Worm (Caenorhabditis elegans): ENCODE results near the gene C18D11.10.

C18D11.10 gene

DNA sequence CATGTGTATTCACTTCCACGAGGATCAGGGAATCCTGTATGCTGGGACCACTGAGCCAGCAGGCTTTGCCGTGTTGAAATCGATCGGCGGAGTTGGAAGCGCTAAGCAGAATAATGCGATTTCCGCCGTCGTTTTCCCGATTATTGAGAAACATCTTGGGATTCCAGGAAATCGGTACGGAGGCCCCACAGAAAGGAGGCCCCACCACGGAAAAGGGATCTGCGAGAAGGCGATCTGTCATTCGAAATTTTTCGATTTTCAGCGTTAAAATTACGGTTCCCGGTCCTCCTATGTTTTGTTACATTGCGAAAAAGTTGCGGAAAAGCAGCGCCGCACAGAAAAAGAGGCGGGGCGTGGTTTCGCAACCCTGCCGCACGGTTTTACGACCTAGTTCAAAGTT is 40.8 kb downstream of the C18D11.10 start:
- TF ChIP-seq pqm-1 (tag; optimal IDR thresholded peaks at IDR 0.05) (no peak), nhr-28 (tag; optimal IDR thresholded peaks at IDR 0.05) (no peak), daf-12 (tag; optimal IDR thresholded peaks at IDR 0.05) (no peak), nhr-237 (tag; optimal IDR thresholded peaks at IDR 0.05) (no peak), ztf-11 (tag; optimal IDR thresholded peaks at IDR 0.05) (no peak), pha-4 (tag; optimal IDR thresholded peaks at IDR 0.05) (no peak), fkh-2 (tag; optimal IDR thresholded peaks at IDR 0.05) (no peak)

DNA sequence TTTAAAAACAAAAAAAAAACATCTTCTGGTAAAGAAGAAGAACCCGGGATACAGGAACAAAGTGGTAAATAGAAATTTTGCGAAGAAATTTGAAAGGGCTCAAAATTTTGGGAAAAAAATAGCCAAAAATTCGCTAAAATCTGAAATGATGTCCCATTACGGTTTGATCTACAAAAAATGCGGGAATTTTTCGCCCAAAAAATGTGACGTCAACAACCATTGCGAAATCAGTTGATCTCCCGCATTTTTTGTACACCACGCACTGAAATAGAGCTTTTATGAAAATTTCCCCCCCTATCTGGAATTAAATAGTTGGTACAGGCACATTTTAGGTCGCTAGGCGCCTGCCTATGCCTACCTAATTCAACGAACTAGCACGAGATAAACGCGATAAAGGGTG is 42.1 kb downstream of the C18D11.10 start:
- no peak for TF ChIP-seq fos-1 (tag; optimal IDR thresholded peaks at IDR 0.05)
- TF ChIP-seq nhr-23 (tag; optimal IDR thresholded peaks at IDR 0.05): no peak
- TF ChIP-seq nhr-76 (tag; optimal IDR thresholded peaks at IDR 0.05): no peak
- no peak for TF ChIP-seq nhr-67 (tag; optimal IDR thresholded peaks at IDR 0.05)
- no peak for TF ChIP-seq unc-39 (tag; optimal IDR thresholded peaks at IDR 0.05)
- no peak for TF ChIP-seq fkh-2 (tag; optimal IDR thresholded peaks at IDR 0.05)

DNA sequence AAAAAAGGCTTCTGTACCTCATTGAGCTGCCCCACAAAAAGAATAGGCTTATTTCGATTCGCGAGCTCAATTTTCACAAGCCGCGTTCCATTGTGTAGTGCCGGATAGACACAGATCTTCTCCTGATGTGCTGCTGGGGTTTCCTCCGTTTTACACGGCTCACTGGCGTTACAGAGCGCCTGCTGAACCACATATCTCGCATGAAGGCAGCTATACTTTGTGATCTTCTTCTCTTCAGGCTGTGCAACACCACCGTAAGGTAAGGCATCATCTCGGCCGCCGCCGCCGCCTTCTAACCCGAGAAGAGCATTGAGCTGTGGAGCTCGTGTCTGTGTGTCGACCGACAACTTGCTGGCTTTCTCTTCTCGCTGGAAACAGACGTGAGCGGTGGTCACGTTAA is 46.0 kb downstream of the C18D11.10 start:
- no peak for TF ChIP-seq fos-1 (tag; optimal IDR thresholded peaks at IDR 0.05)
- no peak for TF ChIP-seq pqm-1 (tag; optimal IDR thresholded peaks at IDR 0.05)
- no peak for TF ChIP-seq daf-12 (tag; optimal IDR thresholded peaks at IDR 0.05)
- no peak for TF ChIP-seq aly-2 (tag; optimal IDR thresholded peaks at IDR 0.05)
- no peak for TF ChIP-seq hmg-11 (tag; optimal IDR thresholded peaks at IDR 0.05)
- TF ChIP-seq ceh-16 (tag; optimal IDR thresholded peaks at IDR 0.05): no peak
- no peak for TF ChIP-seq unc-62 (GFP tag; optimal IDR thresholded peaks at IDR 0.05)
- no peak for TF ChIP-seq sea-2 (GFP tag; optimal IDR thresholded peaks at IDR 0.05)
- no peak for TF ChIP-seq eor-1 (tag; optimal IDR thresholded peaks at IDR 0.05)
- TF ChIP-seq egl-5 (tag; optimal IDR thresholded peaks at IDR 0.05): no peak

DNA sequence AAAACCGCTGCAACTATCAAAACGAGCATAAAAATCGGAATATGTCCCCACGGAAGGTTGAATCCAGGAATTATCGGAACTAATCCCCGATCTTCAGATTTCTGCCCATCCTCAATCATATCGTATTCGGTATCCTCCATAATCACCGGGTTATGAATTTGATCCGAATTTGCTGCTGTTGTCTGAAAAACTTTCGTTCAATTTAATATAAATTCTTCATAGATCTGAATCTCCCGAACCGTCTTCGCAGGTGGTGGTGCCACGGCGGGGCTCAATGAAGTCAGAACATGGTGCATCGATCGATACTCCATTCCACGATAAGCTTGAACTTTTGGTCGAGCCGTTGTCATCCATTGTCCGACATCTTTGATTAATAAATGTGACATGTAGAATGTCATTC is 49.3 kb downstream of the C18D11.10 start:
- no peak for TF ChIP-seq ceh-28 (tag; optimal IDR thresholded peaks at IDR 0.05)
- no peak for TF ChIP-seq lsy-12 (tag; optimal IDR thresholded peaks at IDR 0.05)
